Fruit fly (Drosophila melanogaster): ENCODE measurements around the gene CtIP.

The CtIP gene

DNA sequence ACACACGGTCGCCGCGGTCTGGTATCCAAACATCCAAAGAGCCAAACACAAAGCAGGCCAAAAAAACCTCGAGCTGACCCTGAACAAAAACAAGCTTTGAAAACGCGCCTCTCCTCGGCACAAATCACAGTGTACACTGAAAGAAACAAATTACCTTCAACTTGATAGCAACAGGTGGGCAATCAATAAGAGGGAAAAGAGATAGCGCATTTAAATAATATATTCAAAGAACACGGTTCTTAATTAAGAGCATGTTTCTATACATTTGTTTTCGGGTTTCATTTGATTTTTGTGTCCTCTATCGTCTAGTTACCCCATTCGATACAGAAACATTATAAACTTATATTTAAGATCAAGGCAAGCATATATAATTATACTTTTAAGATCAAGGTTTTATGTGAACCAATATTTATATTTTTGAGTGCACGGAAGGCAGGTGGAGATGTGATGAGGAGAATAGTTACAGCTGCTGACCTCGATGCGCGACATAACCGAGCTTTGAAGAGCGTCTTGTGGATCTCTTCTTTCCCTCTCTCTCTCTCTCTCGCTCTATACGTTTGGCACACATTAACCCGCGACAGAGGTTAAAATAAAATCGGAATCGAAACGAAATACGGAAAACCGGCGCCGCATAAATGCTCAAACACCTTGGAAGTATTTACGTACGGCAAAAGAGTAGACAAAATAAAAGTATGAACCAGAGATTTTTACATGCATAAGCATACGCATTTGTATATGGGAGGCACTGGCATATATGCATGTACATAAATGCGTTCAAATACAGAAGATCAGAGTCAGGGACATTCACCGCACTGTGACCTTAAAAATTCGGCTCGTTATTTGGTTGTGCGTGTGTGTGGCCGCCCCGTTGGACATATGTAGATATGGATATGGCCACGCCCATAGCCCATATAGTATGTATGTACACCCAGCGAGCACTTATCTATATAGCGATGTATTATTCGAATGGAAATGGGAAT is 37.5 kb upstream of the CtIP start (continued):
- peak; percentile 29 for TF ChIP-seq CG8359 (GFP tag; optimal IDR thresholded peaks at IDR 0.05; ENCODE audit: borderline replicate concordance)
- TF ChIP-seq CG10431 (GFP tag; optimal IDR thresholded peaks at IDR 0.05) = peak; percentile 56
- TF ChIP-seq knrl (GFP tag; IDR thresholded peaks at IDR 0.05; ENCODE audit: partially characterized antibody) = no peak
- TF ChIP-seq CG1024 (GFP tag; IDR thresholded peaks at IDR 0.05) = 0 out of 2 replicates have a peak, but pooled peaks have one; percentile 17
- TF ChIP-seq CG8765 (GFP tag; IDR thresholded peaks at IDR 0.05) = no peak
- TF ChIP-seq Bdp1 (GFP tag; optimal IDR thresholded peaks at IDR 0.05) = peak; percentile 63
- peak; percentile 77 for TF ChIP-seq mam (GFP tag; optimal IDR thresholded peaks at IDR 0.05)
- peak; percentile 90 for TF ChIP-seq CG2120 (GFP tag; optimal IDR thresholded peaks at IDR 0.05)
- TF ChIP-seq Stat92E (GFP tag; optimal IDR thresholded peaks at IDR 0.05) = peak in 1 of 3 experiments; percentile 46
- TF ChIP-seq chn (GFP tag; optimal IDR thresholded peaks at IDR 0.05) = peak; percentile 73
- TF ChIP-seq CTCF (GFP tag; optimal IDR thresholded peaks at IDR 0.05) = peak; percentile 41
- peak; percentile 23 for TF ChIP-seq CG11398 (GFP tag; optimal IDR thresholded peaks at IDR 0.05)
- no peak for TF ChIP-seq B-H2 (GFP tag; optimal IDR thresholded peaks at IDR 0.05)
- peak; percentile 89 for TF ChIP-seq unpg (GFP tag; optimal IDR thresholded peaks at IDR 0.05)
- TF ChIP-seq eve (GFP tag; optimal IDR thresholded peaks at IDR 0.05) = peak in 1 of 2 experiments; percentile 95
- TF ChIP-seq Nf-YA (GFP tag; IDR thresholded peaks at IDR 0.05) = 0 out of 2 replicates have a peak, but pooled peaks have one; percentile 39
- peak; percentile 13 for TF ChIP-seq CG3163 (GFP tag; optimal IDR thresholded peaks at IDR 0.05)
- TF ChIP-seq usp (GFP tag; optimal IDR thresholded peaks at IDR 0.05) = no peak
- TF ChIP-seq nerfin-2 (GFP tag; IDR thresholded peaks at IDR 0.05; ENCODE audit: partially characterized antibody) = no peak
- peak; percentile 26; the same call in 1 of the 2 replicates for TF ChIP-seq CG4730 (GFP tag; IDR thresholded peaks at IDR 0.05)
- TF ChIP-seq CG2202 (tag; optimal IDR thresholded peaks at IDR 0.05) = peak; percentile 57
- no peak for TF ChIP-seq mld (GFP tag; IDR thresholded peaks at IDR 0.05; ENCODE audit: partially characterized antibody)
- TF ChIP-seq nmo (GFP tag; optimal IDR thresholded peaks at IDR 0.05) = peak; percentile 91
- TF ChIP-seq maf-S (GFP tag; optimal IDR thresholded peaks at IDR 0.05) = peak; percentile 66
- no peak for TF ChIP-seq inv (GFP tag; IDR thresholded peaks at IDR 0.05; ENCODE audit: partially characterized antibody)
- TF ChIP-seq Eip74EF (GFP tag; optimal IDR thresholded peaks at IDR 0.05) = peak in 1 of 2 experiments; percentile 88
- TF ChIP-seq Mes4 (GFP tag; optimal IDR thresholded peaks at IDR 0.05) = peak; percentile 42
- TF ChIP-seq CG18262 (tag; optimal IDR thresholded peaks at IDR 0.05) = peak; percentile 91
- peak; percentile 63 for TF ChIP-seq CG6683 (GFP tag; optimal IDR thresholded peaks at IDR 0.05)
- TF ChIP-seq prd (optimal IDR thresholded peaks at IDR 0.05) = no peak
- peak; percentile 81 for TF ChIP-seq prd (GFP tag; IDR thresholded peaks at IDR 0.05)
- no peak for TF ChIP-seq Dp (GFP tag; optimal IDR thresholded peaks at IDR 0.05)
- TF ChIP-seq luna (GFP tag; optimal IDR thresholded peaks at IDR 0.05) = no peak
- peak; percentile 55 to 92 for TF ChIP-seq Hr51 (GFP tag; optimal IDR thresholded peaks at IDR 0.05)
- TF ChIP-seq z (GFP tag; IDR thresholded peaks at IDR 0.05) = no peak
- TF ChIP-seq nom (GFP tag; optimal IDR thresholded peaks at IDR 0.05) = no peak
- peak; percentile 70 for TF ChIP-seq dmrt11E (tag; optimal IDR thresholded peaks at IDR 0.05)
- TF ChIP-seq CG4328 (GFP tag; optimal IDR thresholded peaks at IDR 0.05) = peak; percentile 67
- peak; percentile 76 for TF ChIP-seq CG17568 (GFP tag; optimal IDR thresholded peaks at IDR 0.05)
- peak; percentile 61 for TF ChIP-seq Xrp1 (GFP tag; IDR thresholded peaks at IDR 0.05)
- TF ChIP-seq CG15514 (GFP tag; optimal IDR thresholded peaks at IDR 0.05) = peak; percentile 55
- peak; percentile 88 for TF ChIP-seq lab (GFP tag; optimal IDR thresholded peaks at IDR 0.05)
- TF ChIP-seq tup (GFP tag; optimal IDR thresholded peaks at IDR 0.05) = peak; percentile 32
- TF ChIP-seq HLHmδ (GFP tag; optimal IDR thresholded peaks at IDR 0.05) = no peak
- peak; percentile 87 for TF ChIP-seq BtbVII (GFP tag; optimal IDR thresholded peaks at IDR 0.05)
- TF ChIP-seq ash1 (GFP tag; optimal IDR thresholded peaks at IDR 0.05) = no peak
- TF ChIP-seq Dref (GFP tag; IDR thresholded peaks at IDR 0.05) = no peak
